Fruit fly (Drosophila melanogaster): ENCODE results near the gene Prosalpha4T1.

DNA sequence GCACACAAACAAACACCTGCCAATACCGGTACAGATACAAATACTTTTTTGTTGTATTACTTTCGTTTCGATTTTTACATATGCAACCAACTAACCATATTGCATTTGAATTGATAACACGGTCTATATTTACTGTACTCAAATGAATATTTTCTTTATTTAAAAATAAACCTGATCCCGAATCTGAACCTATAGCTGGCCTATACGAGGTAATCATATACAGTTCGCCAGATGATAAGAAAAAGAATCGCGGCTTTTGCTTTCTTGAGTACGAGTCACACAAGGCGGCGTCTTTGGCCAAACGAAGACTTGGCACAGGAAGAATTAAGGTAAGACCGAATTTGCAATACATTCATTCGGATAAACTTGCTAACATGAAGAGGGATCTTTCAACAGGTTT, 48.1 kb upstream of the Prosalpha4T1 start:
- TF ChIP-seq OdsH (GFP tag; optimal IDR thresholded peaks at IDR 0.05) (no peak), Sox14 (GFP tag; optimal IDR thresholded peaks at IDR 0.05) (no peak), Smox (GFP tag; optimal IDR thresholded peaks at IDR 0.05) (no peak), CG6276 (GFP tag; optimal IDR thresholded peaks at IDR 0.05) (no peak), CG6854 (GFP tag; optimal IDR thresholded peaks at IDR 0.05) (no peak)
